Worm (Caenorhabditis elegans) whole organism, L4 larva: ENCODE data around the gene slc-25A29.

ENCODE experiments used
- D1046.2 ChIP-seq: fragments of 200-800 bp; sonication (Bioruptor generic); IDR thresholded peaks from 2 replicates; pipeline ENCODE4 v1.3.6; 2022; ENCODE audit warnings: missing genetic modification characterization, missing compliant biosample characterization
- T20F7.1 ChIP-seq: fragments of 200-800 bp; sonication (Bioruptor generic); optimal IDR thresholded peaks from 2 replicates; lab custom pipeline; 2018; ENCODE audit warnings: mild to moderate bottlenecking, missing genetic modification characterization, missing compliant biosample characterization
- ama-1 ChIP-seq: fragments of 150-350 bp; optimal IDR thresholded peaks from 2 replicates; lab custom pipeline; 2014; ENCODE audit warnings: inconsistent platforms, mixed read lengths
- arid-1 ChIP-seq: fragments of 200-800 bp; sonication (Bioruptor generic); conservative IDR thresholded peaks from 2 replicates; pipeline ENCODE4 v1.3.6; 2022; ENCODE audit warnings: missing genetic modification reagents, missing genetic modification characterization, missing compliant biosample characterization
- attf-4 ChIP-seq: sonication (generic microtip); optimal IDR thresholded peaks from 3 replicates; lab custom pipeline; 2017; ENCODE audit warnings: missing biosample characterization, missing genetic modification characterization
- ceh-20 ChIP-seq: fragments of 200-800 bp; sonication (Bioruptor generic); IDR thresholded peaks from 2 replicates; pipeline ENCODE4 v1.3.6; 2022; ENCODE audit warnings: missing genetic modification reagents, missing genetic modification characterization, missing compliant biosample characterization
- ceh-32 ChIP-seq: sonication (generic microtip); optimal IDR thresholded peaks from 2 replicates; lab custom pipeline; 2016; ENCODE audit warnings: mild to moderate bottlenecking, missing genetic modification characterization, missing compliant biosample characterization; ENCODE audit not compliant: poor library complexity
- daf-12 ChIP-seq: fragments of 150-350 bp; optimal IDR thresholded peaks from 2 replicates; lab custom pipeline; 2014; ENCODE audit warnings: missing biosample characterization, missing genetic modification reagents, missing genetic modification characterization
- daf-16 ChIP-seq, 3 experiments: sonication (generic microtip); optimal IDR thresholded peaks; 2 replicates each; lab custom pipeline; 2016 to 2017; ENCODE audit warnings: missing genetic modification characterization in 3 of 3, missing genetic modification reagents in 3 of 3, mild to moderate bottlenecking in 2 of 3, missing compliant biosample characterization in 2 of 3, missing biosample characterization in 1 of 3, moderate library complexity in 1 of 3
- daf-8 ChIP-seq: fragments of 200-800 bp; sonication (Bioruptor generic); IDR thresholded peaks from 2 replicates; pipeline ENCODE4 v1.3.6; 2022; ENCODE audit warnings: missing genetic modification characterization, missing compliant biosample characterization
- dmd-6 ChIP-seq: fragments of 200-800 bp; sonication (Bioruptor generic); IDR thresholded peaks from 2 replicates; pipeline ENCODE4 v1.3.6; 2022; ENCODE audit warnings: missing genetic modification reagents, missing genetic modification characterization, missing compliant biosample characterization
- dpl-1 ChIP-seq: fragments of 150-350 bp; optimal IDR thresholded peaks from 2 replicates; lab custom pipeline; 2014; ENCODE audit warnings: missing biosample characterization, missing genetic modification reagents, missing genetic modification characterization
- dve-1 ChIP-seq: sonication (generic microtip); optimal IDR thresholded peaks from 2 replicates; lab custom pipeline; 2017; ENCODE audit warnings: antibody characterized with exemption, mild to moderate bottlenecking, missing genetic modification characterization, missing compliant biosample characterization; ENCODE audit not compliant: insufficient read depth
- egl-27 ChIP-seq: sonication (generic microtip); optimal IDR thresholded peaks from 3 replicates; lab custom pipeline; 2017; ENCODE audit warnings: missing biosample characterization, missing genetic modification reagents, missing genetic modification characterization
- fkh-10 ChIP-seq: fragments of 150-350 bp; optimal IDR thresholded peaks from 2 replicates; lab custom pipeline; 2014; ENCODE audit warnings: missing biosample characterization, missing genetic modification reagents, missing genetic modification characterization
- fos-1 ChIP-seq: fragments of 150-350 bp; optimal IDR thresholded peaks from 2 replicates; lab custom pipeline; 2014; ENCODE audit warnings: missing biosample characterization, missing genetic modification characterization
- gei-8 ChIP-seq: fragments of 200-800 bp; sonication (Bioruptor generic); optimal IDR thresholded peaks from 2 replicates; lab custom pipeline; 2018; ENCODE audit warnings: mild to moderate bottlenecking, missing genetic modification characterization, missing compliant biosample characterization
- hlh-11 ChIP-seq: fragments of 200-800 bp; sonication (Bioruptor generic); optimal IDR thresholded peaks from 2 replicates; lab custom pipeline; 2018; ENCODE audit warnings: mild to moderate bottlenecking, missing genetic modification characterization, missing compliant biosample characterization
- hlh-30 ChIP-seq: sonication (generic microtip); optimal IDR thresholded peaks from 2 replicates; lab custom pipeline; 2017; ENCODE audit warnings: antibody characterized with exemption, mild to moderate bottlenecking, missing genetic modification characterization, missing compliant biosample characterization; ENCODE audit not compliant: insufficient read depth
- lin-38 ChIP-seq: fragments of 200-800 bp; sonication (Bioruptor generic); IDR thresholded peaks from 2 replicates; pipeline ENCODE4 v1.3.6; 2022; ENCODE audit warnings: missing genetic modification reagents, missing genetic modification characterization, missing compliant biosample characterization
- lsy-2 ChIP-seq, 2 experiments: fragments of 150-350 bp in 1 of 2; sonication (generic microtip) in 1 of 2; optimal IDR thresholded peaks; 2 replicates each; lab custom pipeline; 2014 to 2017; ENCODE audit warnings: missing biosample characterization in 2 of 2, missing genetic modification characterization in 2 of 2
- madf-5 ChIP-seq, 2 experiments: fragments of 200-800 bp; sonication (Bioruptor generic); IDR thresholded peaks; 2 replicates each; pipeline ENCODE4 v1.3.6; 2022; ENCODE audit warnings: missing compliant biosample characterization in 2 of 2, missing genetic modification characterization in 2 of 2
- mdl-1 ChIP-seq, 2 experiments: fragments of 150-350 bp in 1 of 2; sonication (generic microtip) in 1 of 2; optimal IDR thresholded peaks; 2 replicates each; lab custom pipeline; 2014 to 2017; ENCODE audit warnings: missing biosample characterization in 2 of 2, missing genetic modification characterization in 2 of 2
- mep-1 ChIP-seq: fragments of 150-350 bp; sonication (generic microtip); optimal IDR thresholded peaks from 3 replicates; lab custom pipeline; 2014; ENCODE audit warnings: missing biosample characterization, missing genetic modification characterization
- mes-2 ChIP-seq: sonication (generic microtip); optimal IDR thresholded peaks from 2 replicates; lab custom pipeline; 2016; ENCODE audit warnings: missing genotype, mild to moderate bottlenecking, missing genetic modification characterization, missing compliant biosample characterization; ENCODE audit not compliant: poor library complexity, severe bottlenecking
- nhr-28 ChIP-seq: fragments of 150-350 bp; optimal IDR thresholded peaks from 2 replicates; lab custom pipeline; 2014; ENCODE audit warnings: missing biosample characterization, missing genetic modification characterization
- nhr-41 ChIP-seq: fragments of 200-800 bp; sonication (Bioruptor generic); IDR thresholded peaks from 2 replicates; pipeline ENCODE4 v1.3.6; 2022; ENCODE audit warnings: missing genetic modification reagents, missing genetic modification characterization, missing compliant biosample characterization
- nhr-6 ChIP-seq: fragments of 150-350 bp; optimal IDR thresholded peaks from 2 replicates; lab custom pipeline; 2014; ENCODE audit warnings: missing biosample characterization, missing genetic modification characterization
- nhr-77 ChIP-seq: fragments of 150-350 bp; optimal IDR thresholded peaks from 2 replicates; lab custom pipeline; 2014; ENCODE audit warnings: missing biosample characterization, missing genetic modification characterization
- pha-4 ChIP-seq, 2 experiments: fragments of 150-350 bp in 1 of 2; fragments of 200-800 bp in 1 of 2; sonication (Bioruptor generic) in 1 of 2; IDR thresholded peaks in 1 of 2; optimal IDR thresholded peaks in 1 of 2; 2 replicates each; pipeline versions ENCODE4 v1.3.6 to Lab custom; 2014 to 2022; ENCODE audit warnings: missing genetic modification characterization in 2 of 2, missing genetic modification reagents in 2 of 2, missing biosample characterization in 1 of 2, missing compliant biosample characterization in 1 of 2
- pqm-1 ChIP-seq: sonication (generic microtip); optimal IDR thresholded peaks from 2 replicates; lab custom pipeline; 2017; ENCODE audit warnings: missing biosample characterization, missing genetic modification characterization
- rbr-2 ChIP-seq: sonication (generic microtip); optimal IDR thresholded peaks from 2 replicates; lab custom pipeline; 2016; ENCODE audit warnings: missing genotype, missing genetic modification characterization, missing compliant biosample characterization
- skn-1 ChIP-seq: fragments of 150-350 bp; optimal IDR thresholded peaks from 2 replicates; lab custom pipeline; 2014; ENCODE audit warnings: missing biosample characterization, missing genetic modification characterization
- snpc-4 ChIP-seq: fragments of 150-350 bp; optimal IDR thresholded peaks from 2 replicates; lab custom pipeline; 2014; ENCODE audit warnings: missing biosample characterization, missing genetic modification characterization
- unc-130 ChIP-seq: sonication (generic microtip); optimal IDR thresholded peaks from 2 replicates; lab custom pipeline; 2016; ENCODE audit warnings: missing genetic modification reagents, missing genetic modification characterization, missing compliant biosample characterization
- unc-39 ChIP-seq: sonication (generic microtip); optimal IDR thresholded peaks from 2 replicates; lab custom pipeline; 2017; ENCODE audit warnings: missing biosample characterization, missing genetic modification characterization
- unc-62 ChIP-seq, 3 experiments: fragments of 150-350 bp in 1 of 3; sonication (generic microtip); optimal IDR thresholded peaks in 2 of 3; peaks in 1 of 3; 1 replicate in 1 of 3; 2 replicates in 2 of 3; lab custom pipeline; 2014 to 2017; ENCODE audit warnings: missing biosample characterization in 3 of 3, missing genetic modification characterization in 3 of 3, missing genetic modification reagents in 3 of 3, missing genotype in 1 of 3

The slc-25A29 gene

ce11 chrV:14649929-14650328, 8.0 kb downstream of the slc-25A29 start:
- TF ChIP-seq unc-39 (tag; lab: Kevin White, UChicago) (no peak), lsy-2 (tag; optimal IDR thresholded peaks at IDR 0.05; lab: Kevin White, UChicago) (peak; percentile 11 to 47), ceh-20 (peak; percentile 62), hlh-30 (peak; percentile 51)

- TF ChIP-seq fkh-10 (GFP tag; lab: Kevin White, UChicago) (peak; percentile 63), egl-27 (tag; lab: Kevin White, UChicago) (no peak)
- TF ChIP-seq, all 104 proteins: peak for 1
Observed at ce11 chrV:14648825-14649224, 9.2 kb downstream of the slc-25A29 start.

- peak; percentile 11 for TF ChIP-seq hlh-30
- TF ChIP-seq arid-1 (GFP tag; lab: Robert Waterston, UW) = no peak
- TF ChIP-seq dpl-1 (GFP tag; lab: Kevin White, UChicago) = peak; percentile 84
- TF ChIP-seq mes-2 (tag; lab: Kevin White, UChicago) = peak; percentile 61
- peak; percentile 41 for TF ChIP-seq hlh-11
- TF ChIP-seq daf-16 (GFP tag; optimal IDR thresholded peaks at IDR 0.05; lab: Kevin White, UChicago) = no peak
- peak; percentile 6 for TF ChIP-seq daf-16 (tag; optimal IDR thresholded peaks at IDR 0.05; lab: Kevin White, UChicago)
- TF ChIP-seq gei-8 (GFP tag; lab: Kevin White, UChicago) = no peak
- peak; percentile 10 for TF ChIP-seq mep-1 (tag; lab: Kevin White, UChicago)
- TF ChIP-seq nhr-6 (tag; lab: Kevin White, UChicago) = peak; percentile 54
- TF ChIP-seq ama-1 = no peak
- no peak for TF ChIP-seq daf-8 (GFP tag; lab: Robert Waterston, UW)
- TF ChIP-seq lin-38 (GFP tag; lab: Robert Waterston, UW) = peak; percentile 89
- TF ChIP-seq unc-130 (GFP tag; lab: Kevin White, UChicago) = peak; percentile 48
Observed at ce11 chrV:14645817-14646789, 11.9 kb downstream of the slc-25A29 start, which contains the start of the genes rfc-1 and pmp-3. Gene rfc-1 (minus strand): TSS chrV:14645979. Gene pmp-3 (plus strand): TSS chrV:14646739.

ce11 chrV:14642016-14642415, 16.0 kb downstream of the slc-25A29 start:
- no peak for TF ChIP-seq snpc-4 (tag; lab: Kevin White, UChicago)
- 0 out of 2 replicates have a peak, but pooled peaks have one; percentile 16 for TF ChIP-seq lin-38 (GFP tag; lab: Robert Waterston, UW)
- no peak for TF ChIP-seq mdl-1 (tag; optimal IDR thresholded peaks at IDR 0.05; lab: Kevin White, UChicago)
- TF ChIP-seq unc-62 (GFP tag; optimal IDR thresholded peaks at IDR 0.05 in 1 of 2; lab: Kevin White, UChicago) = peak in 1 of 2 experiments; percentile 87
- no peak for TF ChIP-seq unc-62 (tag; optimal IDR thresholded peaks at IDR 0.05; lab: Kevin White, UChicago)
- TF ChIP-seq nhr-41 (GFP tag; lab: Robert Waterston, UW) = no peak
- no peak for TF ChIP-seq pqm-1 (tag; lab: Kevin White, UChicago)
- TF ChIP-seq skn-1 = no peak
- TF ChIP-seq madf-5 (GFP tag; IDR thresholded peaks at IDR 0.05; lab: Robert Waterston, UW) = no peak
- no peak for TF ChIP-seq ceh-32 (tag; lab: Kevin White, UChicago)
- TF ChIP-seq D1046.2 (GFP tag; lab: Robert Waterston, UW) = no peak
- no peak for TF ChIP-seq fos-1
- no peak for TF ChIP-seq T20F7.1 (GFP tag; lab: Kevin White, UChicago)
- no peak for TF ChIP-seq attf-4
- no peak for TF ChIP-seq arid-1 (GFP tag; lab: Robert Waterston, UW)
- no peak for TF ChIP-seq ceh-20

ce11 chrV:14640769-14641168, 17.2 kb downstream of the slc-25A29 start, which contains the start of gene C54G10.1:
Gene C54G10.1 (plus strand): TSS chrV:14641101.
- TF ChIP-seq nhr-77 (tag; lab: Kevin White, UChicago) (peak; percentile 48), pha-4 (GFP tag; IDR thresholded peaks at IDR 0.05; lab: Robert Waterston, UW) (no peak), pha-4 (tag; optimal IDR thresholded peaks at IDR 0.05; lab: Kevin White, UChicago) (no peak), unc-62 (GFP tag; optimal IDR thresholded peaks at IDR 0.05 in 1 of 2; lab: Kevin White, UChicago) (peak in 1 of 2 experiments; percentile 33), unc-62 (tag; optimal IDR thresholded peaks at IDR 0.05; lab: Kevin White, UChicago) (no peak), hlh-11 (peak; percentile 78), dve-1 (tag; lab: Kevin White, UChicago) (peak; percentile 47), daf-16 (GFP tag; optimal IDR thresholded peaks at IDR 0.05; lab: Kevin White, UChicago) (no peak), daf-16 (tag; optimal IDR thresholded peaks at IDR 0.05; lab: Kevin White, UChicago) (peak; percentile 90), dmd-6 (GFP tag; lab: Robert Waterston, UW) (peak; percentile 66), ceh-20 (no peak), hlh-30 (peak; percentile 34), nhr-6 (tag; lab: Kevin White, UChicago) (peak; percentile 38), mes-2 (tag; lab: Kevin White, UChicago) (peak; percentile 6), nhr-28 (peak; percentile 75), rbr-2 (tag; lab: Kevin White, UChicago) (no peak), daf-12 (tag; lab: Kevin White, UChicago) (no peak), pqm-1 (tag; lab: Kevin White, UChicago) (peak; percentile 65)
- TF ChIP-seq, all 104 proteins: peak for 11
